Fruit fly (Drosophila melanogaster) whole organism, embryonic: ENCODE results near the gene Ctr1A.

Experiments used
- Atf6 ChIP-seq: fragments of 200-800 bp; sonication (Bioruptor generic); IDR thresholded peaks from 2 replicates; pipeline ENCODE4 v1.3.6; 2022; ENCODE audit warnings: missing biosample characterization, missing genetic modification characterization
- Bgb ChIP-seq: fragments of 200-800 bp; sonication (Bioruptor generic); IDR thresholded peaks from 2 replicates; pipeline ENCODE4 v1.3.6; 2022; ENCODE audit warnings: missing biosample characterization, missing genetic modification characterization; ENCODE audit not compliant: partially characterized antibody
- CG10366 ChIP-seq: fragments of 200-800 bp; sonication (Bioruptor generic); IDR thresholded peaks from 2 replicates; pipeline ENCODE4 v1.3.6; 2022; ENCODE audit warnings: missing biosample characterization, missing genetic modification characterization
- CG10565 ChIP-seq: fragments of 200-800 bp; sonication (Bioruptor generic); optimal IDR thresholded peaks from 3 replicates; lab custom pipeline; 2016; ENCODE audit warnings: missing biosample characterization, mild to moderate bottlenecking, missing genetic modification characterization
- CG10959 ChIP-seq: fragments of 200-800 bp; sonication (Bioruptor generic); IDR thresholded peaks from 2 replicates; pipeline ENCODE4 v1.3.6; 2022; ENCODE audit warnings: missing biosample characterization, missing genetic modification characterization
- CG11093 ChIP-seq: fragments of 200-800 bp; sonication (Bioruptor generic); IDR thresholded peaks from 3 replicates; pipeline ENCODE4 v1.3.6; 2022; ENCODE audit warnings: missing biosample characterization, missing genetic modification characterization
- CG11398 ChIP-seq: fragments of 200-800 bp; sonication (Bioruptor generic); optimal IDR thresholded peaks from 2 replicates; lab custom pipeline; 2016; ENCODE audit warnings: missing biosample characterization, missing genetic modification characterization
- CG11695 ChIP-seq: fragments of 200-800 bp; sonication (Bioruptor generic); IDR thresholded peaks from 3 replicates; pipeline ENCODE4 v1.3.6; 2022; ENCODE audit warnings: missing biosample characterization, missing genetic modification characterization
- CG12659 ChIP-seq: fragments of 200-800 bp; sonication (Bioruptor generic); optimal IDR thresholded peaks from 3 replicates; lab custom pipeline; 2017; ENCODE audit warnings: mild to moderate bottlenecking, missing biosample characterization, missing genetic modification reagents, missing genetic modification characterization
- CG14014 ChIP-seq: fragments of 200-800 bp; sonication (Bioruptor generic); IDR thresholded peaks from 2 replicates; pipeline ENCODE4 v1.3.6; 2022; ENCODE audit warnings: missing biosample characterization, missing genetic modification characterization
- CG14441 ChIP-seq: fragments of 200-800 bp; sonication (Bioruptor generic); IDR thresholded peaks from 2 replicates; pipeline ENCODE4 v1.3.6; 2022; ENCODE audit warnings: missing biosample characterization, missing genetic modification characterization
- CG15011 ChIP-seq: fragments of 200-800 bp; sonication (Bioruptor generic); optimal IDR thresholded peaks from 3 replicates; lab custom pipeline; 2018; ENCODE audit warnings: missing biosample characterization, mild to moderate bottlenecking, missing genetic modification characterization
- CG15479 ChIP-seq: fragments of 200-800 bp; sonication (Bioruptor generic); optimal IDR thresholded peaks from 3 replicates; lab custom pipeline; 2019; ENCODE audit warnings: missing biosample characterization, mild to moderate bottlenecking, missing genetic modification characterization, moderate library complexity
- CG15514 ChIP-seq: fragments of 200-800 bp; sonication (Bioruptor generic); optimal IDR thresholded peaks from 3 replicates; lab custom pipeline; 2017; ENCODE audit warnings: missing biosample characterization, missing genetic modification characterization, mild to moderate bottlenecking, moderate library complexity, missing genetic modification reagents
- CG1603 ChIP-seq: fragments of 200-800 bp; sonication (Bioruptor generic); optimal IDR thresholded peaks from 2 replicates; lab custom pipeline; 2019; ENCODE audit warnings: missing biosample characterization, mild to moderate bottlenecking, missing genetic modification characterization, moderate library complexity
- CG16779 ChIP-seq: fragments of 200-800 bp; sonication (Bioruptor generic); IDR thresholded peaks from 2 replicates; pipeline ENCODE4 v1.3.6; 2022; ENCODE audit warnings: missing biosample characterization, missing genetic modification characterization
- CG18599 ChIP-seq: fragments of 200-800 bp; sonication (Bioruptor generic); optimal IDR thresholded peaks from 3 replicates; lab custom pipeline; 2017; ENCODE audit warnings: missing biosample characterization, missing genetic modification characterization, mild to moderate bottlenecking, moderate library complexity, missing genetic modification reagents
- CG2875 ChIP-seq: fragments of 200-800 bp; sonication (Bioruptor generic); optimal IDR thresholded peaks from 2 replicates; lab custom pipeline; 2017; ENCODE audit warnings: missing biosample characterization, mild to moderate bottlenecking, missing genetic modification characterization, missing genetic modification reagents
- CG2889 ChIP-seq: fragments of 200-800 bp; sonication (Bioruptor generic); IDR thresholded peaks from 3 replicates; pipeline ENCODE4 v1.3.6; 2022; ENCODE audit warnings: missing biosample characterization, missing genetic modification characterization
- CG3163 ChIP-seq: fragments of 200-800 bp; sonication (Bioruptor generic); optimal IDR thresholded peaks from 3 replicates; lab custom pipeline; 2016; ENCODE audit warnings: missing biosample characterization, missing genetic modification characterization
- CG3847 ChIP-seq: fragments of 200-800 bp; sonication (Bioruptor generic); IDR thresholded peaks from 2 replicates; pipeline ENCODE4 v1.3.6; 2022; ENCODE audit warnings: missing biosample characterization, missing genetic modification characterization
- CG5180 ChIP-seq: fragments of 200-800 bp; sonication (Bioruptor generic); optimal IDR thresholded peaks from 3 replicates; lab custom pipeline; 2017; ENCODE audit warnings: missing biosample characterization, missing genetic modification characterization, mild to moderate bottlenecking, moderate library complexity, missing genetic modification reagents
- CG6791 ChIP-seq: fragments of 200-800 bp; sonication (Bioruptor generic); IDR thresholded peaks from 3 replicates; pipeline ENCODE4 v1.3.6; 2022; ENCODE audit warnings: missing biosample characterization, missing genetic modification characterization; ENCODE audit not compliant: partially characterized antibody
- CG8944 ChIP-seq: fragments of 200-800 bp; sonication (Bioruptor generic); optimal IDR thresholded peaks from 3 replicates; lab custom pipeline; 2016; ENCODE audit warnings: missing biosample characterization, missing genetic modification characterization
- Eip74EF ChIP-seq, 2 experiments: fragments of 200-800 bp in 1 of 2; fragments of >200 bp in 1 of 2; sonication (Bioruptor generic) in 1 of 2; optimal IDR thresholded peaks; 2 replicates each; lab custom pipeline; 2017 to 2019; ENCODE audit warnings: missing biosample characterization in 2 of 2, missing genetic modification characterization in 2 of 2, mild to moderate bottlenecking in 1 of 2, moderate library complexity in 1 of 2
- GATAe ChIP-seq: fragments of 200-800 bp; sonication (Bioruptor generic); conservative IDR thresholded peaks from 2 replicates; pipeline ENCODE4 v1.3.6; 2022; ENCODE audit warnings: missing biosample characterization, missing genetic modification characterization
- Myb ChIP-seq: fragments of 200-800 bp; sonication (Bioruptor generic); optimal IDR thresholded peaks from 2 replicates; lab custom pipeline; 2016; ENCODE audit warnings: missing biosample characterization, missing genetic modification characterization
- NC2β ChIP-seq: fragments of 200-800 bp; sonication (Bioruptor generic); optimal IDR thresholded peaks from 2 replicates; lab custom pipeline; 2016; ENCODE audit warnings: missing biosample characterization, missing genetic modification characterization
- Rfx ChIP-seq: fragments of 200-800 bp; sonication (Bioruptor generic); IDR thresholded peaks from 2 replicates; pipeline ENCODE4 v1.3.6; 2022; ENCODE audit warnings: missing biosample characterization, missing genetic modification characterization
- Ssrp ChIP-seq: fragments of 200-800 bp; sonication (Bioruptor generic); optimal IDR thresholded peaks from 2 replicates; lab custom pipeline; 2018; ENCODE audit warnings: missing biosample characterization, mild to moderate bottlenecking, missing genetic modification characterization, moderate library complexity
- Tbp ChIP-seq: fragments of >200 bp; optimal IDR thresholded peaks from 2 replicates; lab custom pipeline; 2018; ENCODE audit warnings: missing biosample characterization, missing genetic modification characterization
- ap ChIP-seq: fragments of 200-800 bp; sonication (Bioruptor generic); IDR thresholded peaks from 2 replicates; pipeline ENCODE4 v1.3.6; 2022; ENCODE audit warnings: missing biosample characterization, missing genetic modification characterization
- ase ChIP-seq: fragments of 200-800 bp; sonication (Bioruptor generic); IDR thresholded peaks from 3 replicates; pipeline ENCODE4 v1.3.6; 2022; ENCODE audit warnings: missing biosample characterization, missing genetic modification characterization
- bab2 ChIP-seq: fragments of 200-800 bp; sonication (Bioruptor generic); optimal IDR thresholded peaks from 2 replicates; lab custom pipeline; 2016; ENCODE audit warnings: missing biosample characterization, missing genetic modification characterization
- bcd ChIP-seq: fragments of 200-800 bp; sonication (Bioruptor generic); optimal IDR thresholded peaks from 2 replicates; lab custom pipeline; 2017; ENCODE audit warnings: missing biosample characterization, mild to moderate bottlenecking, missing genetic modification characterization
- bsh ChIP-seq, 2 experiments: fragments of 200-800 bp; sonication (Bioruptor generic); optimal IDR thresholded peaks; 2 replicates each; lab custom pipeline; 2017 to 2018; ENCODE audit warnings: mild to moderate bottlenecking in 2 of 2, missing biosample characterization in 2 of 2, missing genetic modification characterization in 2 of 2, moderate library complexity in 1 of 2
- caup ChIP-seq: fragments of 200-800 bp; sonication (Bioruptor generic); optimal IDR thresholded peaks from 3 replicates; lab custom pipeline; 2017; ENCODE audit warnings: missing biosample characterization, mild to moderate bottlenecking, missing genetic modification characterization, moderate library complexity; ENCODE audit not compliant: severe bottlenecking
- dan ChIP-seq: fragments of 200-800 bp; sonication (Bioruptor generic); IDR thresholded peaks from 2 replicates; pipeline ENCODE4 v1.3.6; 2022; ENCODE audit warnings: missing biosample characterization, missing genetic modification characterization
- emc ChIP-seq: fragments of 200-800 bp; sonication (Bioruptor generic); optimal IDR thresholded peaks from 2 replicates; lab custom pipeline; 2016; ENCODE audit warnings: missing biosample characterization, missing genetic modification characterization
- ewg ChIP-seq: fragments of 200-800 bp; sonication (Bioruptor generic); optimal IDR thresholded peaks from 3 replicates; lab custom pipeline; 2017; ENCODE audit warnings: mild to moderate bottlenecking, missing biosample characterization, missing genetic modification reagents, missing genetic modification characterization
- fu2 ChIP-seq: fragments of 200-800 bp; sonication (Bioruptor generic); optimal IDR thresholded peaks from 2 replicates; lab custom pipeline; 2016; ENCODE audit warnings: missing biosample characterization, missing genetic modification characterization
- jing ChIP-seq: fragments of 200-800 bp; sonication (Bioruptor generic); optimal IDR thresholded peaks from 2 replicates; lab custom pipeline; 2018; ENCODE audit warnings: missing biosample characterization, mild to moderate bottlenecking, missing genetic modification characterization
- kah ChIP-seq: fragments of 200-800 bp; sonication (Bioruptor generic); optimal IDR thresholded peaks from 2 replicates; lab custom pipeline; 2018; ENCODE audit warnings: missing biosample characterization, mild to moderate bottlenecking, missing genetic modification characterization
- kni ChIP-seq: fragments of 200-800 bp; sonication (Bioruptor generic); optimal IDR thresholded peaks from 3 replicates; lab custom pipeline; 2017; ENCODE audit warnings: mild to moderate bottlenecking, missing biosample characterization, missing genetic modification reagents, missing genetic modification characterization
- pho ChIP-seq: fragments of 200-800 bp; sonication (Bioruptor generic); optimal IDR thresholded peaks from 2 replicates; lab custom pipeline; 2016; ENCODE audit warnings: missing biosample characterization, missing genetic modification characterization
- run ChIP-seq: fragments of 200-800 bp; sonication (Bioruptor generic); optimal IDR thresholded peaks from 3 replicates; lab custom pipeline; 2018; ENCODE audit warnings: missing biosample characterization, mild to moderate bottlenecking, missing genetic modification characterization
- sob ChIP-seq: fragments of 200-800 bp; sonication (Bioruptor generic); IDR thresholded peaks from 2 replicates; pipeline ENCODE4 v1.3.6; 2022; ENCODE audit warnings: missing biosample characterization, missing genetic modification characterization
- tll ChIP-seq, 2 experiments: fragments of 200-800 bp in 1 of 2; fragments of >200 bp in 1 of 2; sonication (Bioruptor generic) in 1 of 2; optimal IDR thresholded peaks; 2 replicates each; lab custom pipeline; 2017 to 2019; ENCODE audit warnings: missing biosample characterization in 2 of 2, missing genetic modification characterization in 2 of 2, mild to moderate bottlenecking in 1 of 2, moderate library complexity in 1 of 2
- vvl ChIP-seq: fragments of 200-800 bp; sonication (Bioruptor generic); IDR thresholded peaks from 2 replicates; pipeline ENCODE4 v1.3.6; 2022; ENCODE audit warnings: missing biosample characterization, missing genetic modification characterization
- yki ChIP-seq: fragments of >200 bp; optimal IDR thresholded peaks from 3 replicates; lab custom pipeline; 2018
- zfh1 ChIP-seq: fragments of 200-800 bp; sonication (Bioruptor generic); IDR thresholded peaks from 3 replicates; pipeline ENCODE4 v1.3.6; 2022; ENCODE audit warnings: missing biosample characterization, missing genetic modification characterization

Gene Ctr1A

DNA sequence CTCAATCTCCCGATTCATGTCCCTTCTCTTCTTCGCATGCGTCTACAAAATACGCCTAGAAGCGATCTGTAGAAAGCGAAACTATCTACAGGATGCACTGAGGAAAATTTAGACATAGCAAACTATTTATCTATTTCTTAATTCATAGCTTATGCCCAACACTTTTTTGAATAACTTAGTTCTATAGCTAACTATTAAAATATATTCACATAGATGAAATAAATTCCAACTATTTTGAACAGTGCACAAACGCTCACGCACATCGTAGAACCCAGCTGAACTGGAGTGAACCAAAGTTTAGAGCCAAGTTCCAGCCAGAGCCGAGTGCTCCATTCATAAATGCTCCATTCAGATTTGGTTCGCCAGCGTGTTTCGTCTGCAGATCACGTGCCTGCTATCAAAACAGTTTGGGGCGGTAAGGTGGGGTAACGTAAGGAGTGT lies 39.9 kb upstream of the Ctr1A start (continued):
- peak; percentile 34; the same call in 1 of the 2 replicates for TF ChIP-seq Atf6 (GFP tag; lab: Robert Waterston, UW)
- no peak for TF ChIP-seq CG11398
- peak; percentile 30 for TF ChIP-seq CG2875 (GFP tag; lab: Kevin White, UChicago)
- no peak for TF ChIP-seq CG6791 (GFP tag; lab: Robert Waterston, UW)
- TF ChIP-seq CG8944 (GFP tag; lab: Kevin White, UChicago) = no peak
- no peak for TF ChIP-seq run (tag; lab: Kevin White, UChicago)
- no peak for TF ChIP-seq dan (GFP tag; lab: Robert Waterston, UW)
- no peak for TF ChIP-seq tll (GFP tag; optimal IDR thresholded peaks at IDR 0.05; lab: Kevin White, UChicago)
- no peak for TF ChIP-seq yki
- TF ChIP-seq Tbp (GFP tag; lab: Kevin White, UChicago) = no peak
- TF ChIP-seq bsh (GFP tag; optimal IDR thresholded peaks at IDR 0.05; lab: Kevin White, UChicago) = peak; percentile 43 to 71
- TF ChIP-seq ewg (GFP tag; lab: Kevin White, UChicago) = no peak
- TF ChIP-seq CG18599 (GFP tag; lab: Kevin White, UChicago) = peak; percentile 61
- no peak for TF ChIP-seq CG3163
- TF ChIP-seq CG10366 (GFP tag; lab: Robert Waterston, UW) = peak; percentile 53
- no peak for TF ChIP-seq Bgb (GFP tag; lab: Robert Waterston, UW)
- TF ChIP-seq jing (GFP tag; lab: Kevin White, UChicago) = no peak
- TF ChIP-seq kni = peak; percentile 41
- TF ChIP-seq Myb (GFP tag; lab: Kevin White, UChicago) = no peak
- TF ChIP-seq bcd (GFP tag; lab: Kevin White, UChicago) = peak; percentile 36
- TF ChIP-seq kah = no peak
- TF ChIP-seq fu2 = no peak
- TF ChIP-seq CG14441 (GFP tag; lab: Robert Waterston, UW) = peak; percentile 38; the same call in 1 of the 2 replicates
- TF ChIP-seq pho = no peak
- peak; percentile 58 for TF ChIP-seq sob (GFP tag; lab: Robert Waterston, UW)
- peak; percentile 62 for TF ChIP-seq CG14014 (GFP tag; lab: Robert Waterston, UW)
- TF ChIP-seq Eip74EF (GFP tag; optimal IDR thresholded peaks at IDR 0.05; lab: Kevin White, UChicago) = no peak
- peak; percentile 48; the same call in 1 of the 3 replicates for TF ChIP-seq CG11695 (GFP tag; lab: Robert Waterston, UW)
- TF ChIP-seq zfh1 (GFP tag; lab: Robert Waterston, UW) = peak; percentile 59
- TF ChIP-seq GATAe (GFP tag; lab: Robert Waterston, UW) = no peak
- TF ChIP-seq Ssrp = peak; percentile 38
- TF ChIP-seq CG15011 (GFP tag; lab: Kevin White, UChicago) = no peak
- TF ChIP-seq caup = peak; percentile 31
- TF ChIP-seq CG5180 (GFP tag; lab: Kevin White, UChicago) = no peak
- TF ChIP-seq Rfx = peak; percentile 75
- peak; percentile 51 for TF ChIP-seq vvl
- TF ChIP-seq CG15479 = no peak
- TF ChIP-seq ap = no peak
- no peak for TF ChIP-seq NC2β (GFP tag; lab: Kevin White, UChicago)
- TF ChIP-seq CG10565 (GFP tag; lab: Kevin White, UChicago) = no peak
- TF ChIP-seq CG16779 = no peak
- peak; percentile 45; the same call in 1 of the 2 replicates for TF ChIP-seq CG10959 (GFP tag; lab: Robert Waterston, UW)
- peak; percentile 31 for TF ChIP-seq CG12659 (GFP tag; lab: Kevin White, UChicago)
- peak; percentile 11 for TF ChIP-seq bab2 (GFP tag; lab: Kevin White, UChicago)
- TF ChIP-seq ase (GFP tag; lab: Robert Waterston, UW) = no peak
- 0 out of 3 replicates have a peak, but pooled peaks have one; percentile 33 for TF ChIP-seq CG11093 (GFP tag; lab: Robert Waterston, UW)
- TF ChIP-seq CG2889 (GFP tag; lab: Robert Waterston, UW) = no peak
- no peak for TF ChIP-seq emc (GFP tag; lab: Kevin White, UChicago)
- peak; percentile 42 for TF ChIP-seq CG15514 (GFP tag; lab: Kevin White, UChicago)
- peak; percentile 58 for TF ChIP-seq CG3847 (GFP tag; lab: Robert Waterston, UW)
- peak; percentile 42 for TF ChIP-seq CG1603
